Fruit fly (Drosophila melanogaster) whole organism: ENCODE results near the gene Bhmt.

Source experiments
- CG8478 ChIP-seq: fragments of >200 bp; optimal IDR thresholded peaks from 2 replicates; lab custom pipeline; 2018; ENCODE audit warnings: inconsistent platforms
- Dll ChIP-seq: fragments of >200 bp; optimal IDR thresholded peaks from 2 replicates; lab custom pipeline; 2017
- EcR ChIP-seq, 2 experiments: fragments of >200 bp; optimal IDR thresholded peaks; 2 replicates each; lab custom pipeline; 2017; ENCODE audit warnings: missing biosample characterization in 2 of 2, missing genetic modification characterization in 2 of 2, missing genetic modification reagents in 2 of 2
- pan ChIP-seq: fragments of >200 bp; optimal IDR thresholded peaks from 2 replicates; lab custom pipeline; 2017
- psq ChIP-seq: fragments of >200 bp; optimal IDR thresholded peaks from 2 replicates; lab custom pipeline; 2017
- usp ChIP-seq: fragments of >200 bp; optimal IDR thresholded peaks from 2 replicates; lab custom pipeline; 2017; ENCODE audit warnings: missing biosample characterization, missing genetic modification characterization, mixed read lengths

Gene Bhmt

dm6 chr2L:18924642-18925244 lies 32.4 kb downstream of the Bhmt start:
- TF ChIP-seq pan (lab: Kevin White, UChicago) (no peak), Dll (lab: Kevin White, UChicago) (no peak), EcR (GFP tag; optimal IDR thresholded peaks at IDR 0.05; lab: Kevin White, UChicago) (no peak), CG8478 (no peak), psq (lab: Kevin White, UChicago) (no peak), usp (GFP tag; lab: Kevin White, UChicago) (no peak)

DNA sequence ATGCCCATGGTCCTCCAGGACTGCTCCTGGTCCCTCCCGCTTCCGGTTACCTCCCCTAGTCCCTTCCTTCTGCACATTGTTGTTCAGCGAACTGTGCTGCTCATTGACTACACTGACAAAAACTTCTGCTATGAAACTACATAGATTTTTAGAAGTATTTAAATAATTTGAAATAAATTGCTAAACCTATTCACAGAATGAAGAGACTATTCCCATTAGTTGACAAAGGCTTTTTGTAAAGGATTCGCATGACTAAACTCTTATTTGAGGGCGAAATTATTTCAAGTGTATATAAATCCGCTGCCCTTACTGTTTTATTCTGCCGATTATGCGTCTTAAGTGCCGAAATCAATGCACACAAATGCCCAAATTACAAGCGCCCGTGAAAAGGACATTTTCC lies 35.9 kb downstream of the Bhmt start:
- TF ChIP-seq EcR (GFP tag; optimal IDR thresholded peaks at IDR 0.05; lab: Kevin White, UChicago), result no peak
- TF ChIP-seq pan (lab: Kevin White, UChicago), result no peak
- TF ChIP-seq psq (lab: Kevin White, UChicago), result no peak
- TF ChIP-seq CG8478, result no peak
- TF ChIP-seq Dll (lab: Kevin White, UChicago), result no peak

- no peak for TF ChIP-seq CG8478
- no peak for TF ChIP-seq Dll (lab: Kevin White, UChicago)
- TF ChIP-seq psq (lab: Kevin White, UChicago), result no peak
- no peak for TF ChIP-seq pan (lab: Kevin White, UChicago)
- TF ChIP-seq usp (GFP tag; lab: Kevin White, UChicago), result no peak
- no peak for TF ChIP-seq EcR (GFP tag; optimal IDR thresholded peaks at IDR 0.05; lab: Kevin White, UChicago)
Measured at dm6 chr2L:18919474-18919873, 37.6 kb downstream of the Bhmt start.

DNA sequence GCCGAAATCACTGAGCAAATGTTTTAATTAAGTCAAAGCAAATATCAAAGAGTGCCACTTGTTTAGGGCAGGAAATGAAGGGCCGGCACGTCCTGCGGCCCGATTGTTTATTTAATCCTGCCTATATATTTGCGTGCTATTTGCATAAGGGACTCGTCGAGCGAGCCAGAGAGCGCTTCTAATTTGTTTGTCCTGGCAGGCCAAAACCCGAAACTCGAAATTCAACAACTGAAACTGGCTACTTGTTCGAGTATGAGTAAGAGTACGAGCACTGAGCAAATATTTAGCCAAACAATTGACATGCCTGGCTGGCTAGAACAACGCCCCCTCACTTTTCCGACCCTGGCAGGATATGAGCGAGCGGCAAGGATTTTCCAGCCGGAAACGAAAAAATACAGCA lies 39.5 kb downstream of the Bhmt start:
- TF ChIP-seq EcR (GFP tag; optimal IDR thresholded peaks at IDR 0.05; lab: Kevin White, UChicago), result no peak
- no peak for TF ChIP-seq psq (lab: Kevin White, UChicago)
- TF ChIP-seq usp (GFP tag; lab: Kevin White, UChicago), result no peak
- TF ChIP-seq CG8478, result no peak
- no peak for TF ChIP-seq pan (lab: Kevin White, UChicago)
- no peak for TF ChIP-seq Dll (lab: Kevin White, UChicago)

- TF ChIP-seq psq (lab: Kevin White, UChicago), result no peak
- TF ChIP-seq Dll (lab: Kevin White, UChicago), result no peak
Measured at dm6 chr2L:18914829-18915228, 42.3 kb downstream of the Bhmt start.

DNA sequence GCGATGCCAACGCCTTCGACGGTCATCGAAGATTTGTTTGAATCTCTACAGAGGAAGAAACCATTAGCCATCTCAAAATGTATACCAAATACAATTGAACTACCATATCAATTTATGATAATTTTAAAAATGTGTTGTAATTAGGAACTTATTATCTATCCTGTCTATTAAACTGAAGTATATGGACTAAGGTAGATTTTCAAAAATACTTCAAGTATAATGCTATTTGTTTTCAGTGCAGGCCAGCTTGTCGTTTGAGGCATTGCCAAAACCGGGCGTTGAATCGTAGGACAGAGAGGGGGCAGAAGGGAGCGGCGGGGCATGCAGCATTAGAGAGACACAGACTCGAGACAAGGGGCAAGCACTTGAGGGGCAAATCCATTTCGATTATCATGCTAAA lies 49.6 kb downstream of the Bhmt start:
- TF ChIP-seq psq (lab: Kevin White, UChicago), result no peak
- no peak for TF ChIP-seq Dll (lab: Kevin White, UChicago)
- no peak for TF ChIP-seq usp (GFP tag; lab: Kevin White, UChicago)
- no peak for TF ChIP-seq CG8478
- TF ChIP-seq EcR (GFP tag; optimal IDR thresholded peaks at IDR 0.05; lab: Kevin White, UChicago), result no peak
- TF ChIP-seq pan (lab: Kevin White, UChicago), result no peak

DNA sequence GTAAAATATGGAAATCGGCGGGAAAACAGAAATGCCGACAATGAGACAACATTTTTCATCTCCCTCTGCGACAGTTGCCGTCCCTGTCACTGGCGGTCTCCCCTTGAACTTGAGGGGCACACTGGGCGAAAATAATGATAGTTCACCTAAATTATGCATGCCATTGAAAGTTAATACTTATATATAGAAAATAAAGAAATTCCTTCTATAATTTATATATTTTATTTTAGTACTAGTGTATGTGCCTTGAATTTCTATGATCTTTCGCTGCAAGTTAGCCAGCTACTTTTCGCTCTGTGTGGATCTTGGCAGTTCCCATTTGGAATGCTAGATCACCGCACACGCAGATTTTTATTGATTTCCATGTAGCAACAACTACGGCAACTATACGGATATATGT lies 50.5 kb downstream of the Bhmt start:
- TF ChIP-seq Dll (lab: Kevin White, UChicago), result no peak
